Worm (Caenorhabditis elegans): ENCODE data around the gene F11G11.13.
"Not testable (repeated sequence)": the region's sequence is repeated elsewhere in the genome, so short reads cannot be mapped to it uniquely, and the experiment has no call there.

The F11G11.13 gene

ce11 chrII:4870691-4871090 lies 5.3 kb downstream of the F11G11.13 start, which contains the start of gene col-20:
Gene col-20 (minus strand): TSS chrII:4870791.
- TF ChIP-seq him-1 (tag; optimal IDR thresholded peaks at IDR 0.05): no peak
- TF ChIP-seq dao-5 (tag; optimal IDR thresholded peaks at IDR 0.05): no peak
- no peak for TF ChIP-seq W03F9.2 (tag; optimal IDR thresholded peaks at IDR 0.05)

ce11 chrII:4869793-4870343 lies 6.1 kb downstream of the F11G11.13 start:
- no peak for TF ChIP-seq him-1 (tag; optimal IDR thresholded peaks at IDR 0.05)
- no peak for TF ChIP-seq W03F9.2 (tag; optimal IDR thresholded peaks at IDR 0.05)
- no peak for TF ChIP-seq dao-5 (tag; optimal IDR thresholded peaks at IDR 0.05)

DNA sequence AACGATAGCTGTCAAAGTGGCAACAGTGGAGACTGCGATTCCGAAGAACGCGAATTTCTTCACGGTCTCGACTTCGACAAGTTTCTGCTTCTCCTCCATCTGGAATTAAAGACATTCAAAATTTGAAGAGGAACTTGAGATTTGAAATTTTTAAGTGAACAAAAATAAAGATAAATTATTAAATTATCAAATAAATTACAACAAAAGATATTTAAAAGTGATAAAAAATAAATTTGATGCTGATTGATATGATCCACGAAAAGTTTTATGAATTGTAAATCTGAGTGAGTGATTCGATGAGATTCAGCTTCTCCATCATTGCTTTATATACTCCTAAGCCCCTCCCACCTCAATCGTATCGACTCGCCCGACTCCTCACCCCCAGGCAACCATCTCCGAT lies 8.5 kb downstream of the F11G11.13 start, which contains the start of gene col-17:
Gene col-17 (minus strand): TSS at position 101 of the 400 bp plus-strand sequence.
- TF ChIP-seq dao-5 (tag; optimal IDR thresholded peaks at IDR 0.05) (no peak), him-1 (tag; optimal IDR thresholded peaks at IDR 0.05) (no peak), W03F9.2 (tag; optimal IDR thresholded peaks at IDR 0.05) (no peak)

DNA sequence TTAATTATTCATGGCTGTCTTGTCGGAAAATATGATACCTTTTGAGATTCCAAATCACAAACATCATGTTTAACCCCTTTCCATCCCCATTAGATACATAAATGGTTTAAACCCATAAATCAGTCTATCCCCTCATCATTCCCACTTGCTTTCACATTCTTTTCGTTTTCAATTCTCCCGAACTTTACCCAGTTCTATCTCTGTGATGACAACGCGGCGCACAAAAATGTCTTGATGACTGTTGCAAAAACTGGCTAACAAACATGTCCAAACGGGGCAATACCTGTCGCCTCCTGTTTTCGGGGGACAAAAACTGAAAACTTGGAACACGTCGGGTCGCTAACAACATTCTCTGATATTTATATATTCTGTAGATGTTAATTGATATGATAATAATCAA lies 9.9 kb downstream of the F11G11.13 start:
- TF ChIP-seq W03F9.2 (tag; optimal IDR thresholded peaks at IDR 0.05): no peak
- TF ChIP-seq dao-5 (tag; optimal IDR thresholded peaks at IDR 0.05): no peak
- TF ChIP-seq him-1 (tag; optimal IDR thresholded peaks at IDR 0.05): no peak

DNA sequence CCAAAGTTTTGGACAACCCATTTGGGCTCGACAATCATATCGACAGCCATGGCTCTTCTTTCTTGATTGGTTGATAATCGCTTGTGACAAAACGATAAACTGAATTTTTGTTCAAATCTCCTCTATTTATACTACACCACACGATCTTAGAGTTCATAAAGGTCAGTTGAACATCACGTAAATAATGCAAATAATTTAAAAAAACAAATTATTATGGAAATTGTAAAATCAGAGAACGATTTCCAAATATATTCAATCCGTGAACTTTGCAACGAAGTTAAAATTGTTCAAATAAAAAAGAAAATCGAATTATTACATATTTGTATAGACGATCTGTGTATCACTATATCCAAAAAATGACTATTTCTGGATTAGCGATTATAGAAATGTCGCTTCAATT lies 12.6 kb downstream of the F11G11.13 start, which contains the start of the genes mpst-4 and F11G11.14:
Gene mpst-4 (minus strand): TSS at position 101 of the 400 bp plus-strand sequence.
Gene F11G11.14 (plus strand): TSS at position 325 of the 400 bp plus-strand sequence.
- no peak for TF ChIP-seq dao-5 (tag; optimal IDR thresholded peaks at IDR 0.05)
- TF ChIP-seq him-1 (tag; optimal IDR thresholded peaks at IDR 0.05): no peak
- no peak for TF ChIP-seq W03F9.2 (tag; optimal IDR thresholded peaks at IDR 0.05)

- not testable (repeated sequence) for TF ChIP-seq him-1, W03F9.2, dao-5 (tag; optimal IDR thresholded peaks at IDR 0.05)
These were observed 15.7 kb downstream of the F11G11.13 start, which contains the start of the genes nspd-5 and F11G11.4 for ce11 chrII:4860260-4860659. Gene nspd-5 (minus strand): TSS chrII:4860360. Gene F11G11.4 (plus strand): TSS chrII:4860594.

DNA sequence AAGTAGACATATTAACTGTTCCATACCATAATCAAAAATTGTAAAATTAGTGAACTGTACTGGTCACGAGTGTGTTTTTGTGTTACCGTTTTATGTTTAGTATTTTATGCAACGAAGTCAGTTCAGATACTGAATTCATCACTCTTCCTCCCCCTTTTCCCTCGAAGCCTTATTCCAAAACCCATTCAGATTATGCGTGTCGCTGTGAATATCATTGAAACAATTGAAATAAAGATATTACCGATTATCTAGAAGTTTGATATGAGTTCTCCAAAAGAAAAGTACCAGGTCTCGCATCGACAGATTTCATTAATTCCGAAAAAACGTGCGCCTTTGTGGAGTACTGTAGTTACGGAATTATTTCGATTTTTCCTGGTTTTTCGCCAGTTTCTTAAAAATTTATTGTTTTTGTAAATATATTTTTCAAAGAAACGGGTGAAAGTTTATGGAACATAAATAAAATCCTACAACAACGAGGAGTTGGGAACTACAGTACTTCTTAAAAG lies 17.0 kb downstream of the F11G11.13 start:
- TF ChIP-seq dao-5 (tag; optimal IDR thresholded peaks at IDR 0.05): no peak

DNA sequence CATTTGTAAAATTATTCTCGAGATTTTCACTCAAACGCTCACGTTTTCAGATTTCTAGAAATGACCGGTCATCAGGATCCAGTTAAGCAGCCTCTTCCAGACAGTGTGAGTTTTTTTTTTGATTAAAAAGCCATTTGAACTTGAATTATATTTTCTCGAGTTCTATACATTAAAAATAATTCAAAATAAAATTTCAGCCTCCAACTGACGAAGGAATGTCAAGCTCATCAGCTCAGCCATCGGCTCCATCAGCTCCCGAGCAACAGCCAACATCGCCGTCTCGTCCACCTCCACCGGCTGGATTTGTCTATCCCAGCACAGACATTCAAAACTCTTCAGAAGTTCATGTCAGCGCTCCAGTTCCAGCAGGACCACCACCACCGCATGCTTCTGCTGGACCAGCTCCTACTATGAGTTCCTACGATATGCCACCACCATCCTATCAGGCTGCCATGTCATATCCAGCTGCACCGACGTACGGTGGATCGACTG lies 18.1 kb downstream of the F11G11.13 start, which contains the start of gene F11G11.5:
Gene F11G11.5 (plus strand): TSS at position 51 of the 492 bp plus-strand sequence.
- no peak for TF ChIP-seq dao-5 (tag; optimal IDR thresholded peaks at IDR 0.05)
- no peak for TF ChIP-seq him-1 (tag; optimal IDR thresholded peaks at IDR 0.05)
- TF ChIP-seq W03F9.2 (tag; optimal IDR thresholded peaks at IDR 0.05): no peak

DNA sequence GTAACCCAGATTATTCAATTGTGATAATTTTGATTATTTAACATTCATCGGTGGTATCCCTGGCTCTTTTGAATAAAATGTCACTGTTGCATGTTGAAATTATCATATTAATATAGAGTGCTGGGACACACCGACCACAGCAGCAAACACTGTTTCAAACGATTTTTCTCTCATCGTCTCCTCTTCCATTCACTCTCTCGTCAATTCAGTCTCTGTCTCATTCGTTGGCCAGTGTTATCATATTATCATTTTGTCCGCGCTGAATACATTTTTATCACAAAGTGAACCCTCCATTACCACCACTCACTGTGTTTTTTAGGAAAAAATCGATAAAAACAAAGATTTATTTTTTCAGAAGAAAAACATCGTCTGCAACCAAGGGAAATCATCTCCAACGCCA lies 18.9 kb downstream of the F11G11.13 start:
- TF ChIP-seq him-1 (tag; optimal IDR thresholded peaks at IDR 0.05) (no peak), dao-5 (tag; optimal IDR thresholded peaks at IDR 0.05) (no peak), W03F9.2 (tag; optimal IDR thresholded peaks at IDR 0.05) (no peak)

- TF ChIP-seq dao-5 (tag; optimal IDR thresholded peaks at IDR 0.05) (no peak), W03F9.2 (tag; optimal IDR thresholded peaks at IDR 0.05) (peak; percentile 5)
These were observed 19.9 kb downstream of the F11G11.13 start for ce11 chrII:4856113-4856512.

DNA sequence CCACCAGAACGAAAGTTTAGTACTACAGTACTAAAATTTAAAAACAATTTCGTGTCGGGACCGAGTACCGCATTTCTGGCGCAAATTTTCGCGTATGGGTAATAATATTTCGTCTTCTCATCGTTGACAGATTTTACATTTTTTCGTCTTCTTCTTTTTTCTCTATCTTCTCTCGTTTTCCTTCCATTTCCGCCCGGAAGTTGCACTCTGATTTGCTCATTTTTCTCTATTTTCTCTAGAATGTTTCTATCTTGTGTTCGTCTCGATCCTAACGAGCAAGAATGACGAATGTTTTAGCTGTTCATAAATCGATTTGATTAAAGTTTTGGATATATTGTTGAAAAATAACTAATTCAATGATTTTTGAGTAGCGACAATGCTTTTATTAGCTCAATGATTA lies 20.5 kb downstream of the F11G11.13 start:
- TF ChIP-seq him-1 (tag; optimal IDR thresholded peaks at IDR 0.05): peak; percentile 0
- TF ChIP-seq W03F9.2 (tag; optimal IDR thresholded peaks at IDR 0.05): no peak
- TF ChIP-seq dao-5 (tag; optimal IDR thresholded peaks at IDR 0.05): no peak

DNA sequence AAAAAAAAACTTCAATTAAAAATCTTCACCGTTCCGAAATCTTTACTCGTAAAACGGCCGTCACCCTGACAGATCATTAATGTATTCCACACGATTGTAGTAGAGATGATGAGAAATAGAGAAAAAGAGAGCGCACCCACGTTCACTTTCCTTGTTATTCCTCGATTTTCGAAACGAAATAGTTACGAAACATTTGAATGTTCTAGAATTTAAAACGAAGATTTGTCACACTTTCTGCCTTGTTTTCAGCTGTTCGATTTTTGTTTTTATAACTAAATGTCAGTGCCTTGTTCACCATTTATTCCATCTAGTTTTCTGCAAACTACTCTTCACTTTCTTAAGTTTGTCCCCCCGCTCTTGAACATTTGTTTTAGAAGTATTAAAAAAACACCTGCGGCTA lies 21.2 kb downstream of the F11G11.13 start:
- TF ChIP-seq W03F9.2 (tag; optimal IDR thresholded peaks at IDR 0.05) (no peak), dao-5 (tag; optimal IDR thresholded peaks at IDR 0.05) (no peak), him-1 (tag; optimal IDR thresholded peaks at IDR 0.05) (no peak)

- TF ChIP-seq dao-5 (tag; optimal IDR thresholded peaks at IDR 0.05) (no peak), W03F9.2 (tag; optimal IDR thresholded peaks at IDR 0.05) (peak; percentile 97), him-1 (tag; optimal IDR thresholded peaks at IDR 0.05) (peak; percentile 92)
These were observed 24.3 kb downstream of the F11G11.13 start, which contains the start of gene dnj-9 for ce11 chrII:4851594-4852106. Gene dnj-9 (plus strand): TSS chrII:4852056.

DNA sequence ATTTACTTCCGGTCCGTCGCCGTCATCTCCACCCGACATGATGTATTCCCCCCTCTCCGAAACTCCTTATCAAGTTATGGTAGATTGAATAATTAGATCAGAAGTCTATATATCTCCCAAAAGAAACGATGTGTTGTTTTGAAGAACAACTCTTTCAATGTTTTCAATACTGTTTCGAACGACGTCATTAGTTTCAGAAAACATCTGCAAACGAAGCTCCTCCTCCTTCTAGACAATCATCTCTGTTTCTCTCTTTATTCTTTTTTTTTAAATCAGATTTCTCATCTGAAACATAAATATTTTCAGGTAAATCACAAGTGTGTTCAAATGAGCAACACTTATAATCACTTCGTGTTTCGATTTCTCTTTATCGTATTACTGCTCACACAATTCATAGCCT lies 26.1 kb downstream of the F11G11.13 start, which contains the start of gene T23B7.3:
Gene T23B7.3 (plus strand): TSS at position 301 of the 400 bp plus-strand sequence.
- TF ChIP-seq dao-5 (tag; optimal IDR thresholded peaks at IDR 0.05) (no peak), him-1 (tag; optimal IDR thresholded peaks at IDR 0.05) (no peak), W03F9.2 (tag; optimal IDR thresholded peaks at IDR 0.05) (no peak)

Measured in whole organism, L4/young adult.